Worm (Caenorhabditis elegans): ENCODE results near the gene C35D6.4.

The C35D6.4 gene

DNA sequence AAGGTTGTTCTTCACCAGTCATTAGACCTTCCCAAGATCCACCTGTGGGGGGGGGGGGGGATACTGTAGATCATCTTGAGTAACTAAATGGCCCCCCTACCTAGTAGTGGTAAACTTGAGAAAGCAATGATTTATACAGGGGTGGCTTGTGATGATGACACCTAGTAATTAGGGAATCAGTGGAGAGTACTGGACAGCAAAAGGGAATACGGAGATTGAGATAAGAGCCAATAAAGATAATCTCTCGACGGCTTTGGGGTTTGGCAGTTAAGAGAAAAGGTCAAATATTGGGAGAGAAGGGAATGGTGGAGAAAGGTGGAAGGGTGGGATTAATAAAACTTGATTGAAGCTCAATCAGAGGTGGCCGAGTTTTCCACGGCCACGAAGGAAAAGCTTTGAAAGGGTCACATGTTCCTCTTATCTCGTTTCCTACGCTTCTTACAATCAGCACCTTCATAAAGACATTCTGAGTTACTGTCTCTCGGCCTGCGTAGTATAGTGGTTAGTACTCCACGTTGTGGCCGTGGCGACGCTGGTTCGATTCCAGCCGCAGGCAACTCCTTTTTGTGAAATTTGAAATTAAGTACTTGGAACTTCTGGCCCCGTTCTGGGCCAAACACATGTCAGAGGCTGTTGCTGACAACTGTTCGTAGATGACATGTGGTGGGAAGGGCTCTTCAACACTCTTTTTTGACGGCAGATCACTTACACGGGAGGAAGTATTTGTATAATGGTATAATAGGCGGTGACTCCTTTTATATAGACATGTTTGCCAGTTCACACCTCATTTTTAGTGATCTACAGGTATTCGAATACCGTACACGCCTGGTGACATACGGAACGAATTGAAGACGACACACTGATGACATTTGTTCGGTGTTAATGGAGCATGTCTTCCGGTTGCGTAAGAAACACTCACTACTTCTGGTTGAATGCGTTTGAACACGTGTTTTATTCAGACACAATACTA is 49.9 kb downstream of the C35D6.4 start (continued):
- TF ChIP-seq madf-8 (GFP tag; conservative IDR thresholded peaks at IDR 0.05) (no peak), madf-6 (GFP tag; IDR thresholded peaks at IDR 0.05) (peak; percentile 48; the same call in 1 of the 2 replicates), unc-62 (GFP tag; optimal IDR thresholded peaks at IDR 0.05) (no peak), ceh-79 (tag; optimal IDR thresholded peaks at IDR 0.05) (peak; percentile 43), Y95B8A.8 (GFP tag; IDR thresholded peaks at IDR 0.05) (0 out of 2 replicates have a peak, but pooled peaks have one; percentile 51), ama-1 (optimal IDR thresholded peaks at IDR 0.05) (no peak), ama-1 (GFP tag; optimal IDR thresholded peaks at IDR 0.05) (peak; percentile 72 to 83), snpc-1.3 (tag; optimal IDR thresholded peaks at IDR 0.05; ENCODE audit: insufficient read depth) (peak; percentile 69), hmg-1.2 (GFP tag; IDR thresholded peaks at IDR 0.05) (peak; percentile 75), egl-44 (GFP tag; IDR thresholded peaks at IDR 0.05) (0 out of 2 replicates have a peak, but pooled peaks have one; percentile 17), K11D2.4 (GFP tag; IDR thresholded peaks at IDR 0.05) (no peak), nhr-120 (GFP tag; IDR thresholded peaks at IDR 0.05) (0 out of 2 replicates have a peak, but pooled peaks have one; percentile 13), rpc-1 (optimal IDR thresholded peaks at IDR 0.05) (peak; percentile 89), rpc-1 (tag; optimal IDR thresholded peaks at IDR 0.05) (peak; percentile 91), ekl-4 (GFP tag; IDR thresholded peaks at IDR 0.05) (0 out of 2 replicates have a peak, but pooled peaks have one; percentile 38), pbrm-1 (GFP tag; IDR thresholded peaks at IDR 0.05) (peak; percentile 90), ztf-18 (tag; optimal IDR thresholded peaks at IDR 0.05) (peak; percentile 86), K12H6.12 (tag; optimal IDR thresholded peaks at IDR 0.05) (no peak), atf-7 (tag; optimal IDR thresholded peaks at IDR 0.05) (peak; percentile 5), ztf-3 (GFP tag; optimal IDR thresholded peaks at IDR 0.05) (no peak), mxl-1 (tag; optimal IDR thresholded peaks at IDR 0.05) (peak; percentile 61), ceh-91 (GFP tag; IDR thresholded peaks at IDR 0.05) (no peak), F23B12.7 (tag; optimal IDR thresholded peaks at IDR 0.05; ENCODE audit: insufficient read depth) (peak; percentile 74), F52B5.7 (tag; optimal IDR thresholded peaks at IDR 0.05) (peak; percentile 48), T07F8.4 (tag; optimal IDR thresholded peaks at IDR 0.05) (peak; percentile 42), B0336.3 (GFP tag; IDR thresholded peaks at IDR 0.05) (0 out of 2 replicates have a peak, but pooled peaks have one; percentile 37), hrde-1 (tag; optimal IDR thresholded peaks at IDR 0.05; ENCODE audit: borderline replicate concordance) (peak; percentile 39), D2030.7 (GFP tag; IDR thresholded peaks at IDR 0.05) (peak; percentile 86), ztf-22 (GFP tag; optimal IDR thresholded peaks at IDR 0.05) (no peak), dox-1 (GFP tag; IDR thresholded peaks at IDR 0.05) (peak; percentile 79)

Data from whole organism, young adult.